Fruit fly (Drosophila melanogaster) S2 (cell line): ENCODE data around the gene CG6013.

Source experiments
- CG8478 ChIP-seq: fragments of >200 bp; optimal IDR thresholded peaks from 2 replicates; lab custom pipeline; 2018
- CTCF ChIP-seq, 2 experiments: fragments of >200 bp; optimal IDR thresholded peaks; 2 replicates each; lab custom pipeline; 2018

DNA sequence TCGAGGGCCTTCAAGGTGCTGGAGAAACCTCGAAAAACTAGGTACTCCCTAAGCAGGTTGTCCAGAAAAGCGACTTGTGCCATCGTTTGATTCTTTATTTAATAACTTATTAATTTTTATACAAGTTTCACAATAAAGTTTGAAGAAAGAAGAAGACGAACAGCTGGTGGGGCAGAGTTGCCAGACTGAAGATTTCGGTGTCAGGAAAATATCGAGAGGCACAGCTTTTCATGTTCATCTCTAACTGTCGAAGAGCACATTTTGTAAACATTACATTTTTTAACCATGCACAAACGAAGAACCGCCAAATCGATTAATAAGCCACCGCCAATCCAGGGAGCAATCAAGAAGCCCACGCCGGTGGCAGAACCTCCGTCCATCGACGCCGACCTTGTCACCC is 7.4 kb upstream of the CG6013 start, which contains the start of the genes CG6005 and CG14286:
- TF ChIP-seq CG8478 (lab: Kevin White, UChicago) (no peak), CTCF (optimal IDR thresholded peaks at IDR 0.05; lab: Kevin White, UChicago) (no peak)
